Worm (Caenorhabditis elegans) whole organism, L4 larva: ENCODE data around the gene C52E4.12.

ENCODE experiments used
- T20F7.1 ChIP-seq: fragments of 200-800 bp; sonication (Bioruptor generic); optimal IDR thresholded peaks from 2 replicates; lab custom pipeline; 2018; ENCODE audit warnings: mild to moderate bottlenecking, missing genetic modification characterization, missing compliant biosample characterization
- T26A8.4 ChIP-seq: fragments of 200-800 bp; sonication (Bioruptor generic); IDR thresholded peaks from 2 replicates; pipeline ENCODE4 v1.3.6; 2022; ENCODE audit warnings: missing genetic modification characterization, missing compliant biosample characterization
- Y75B8A.6 ChIP-seq: fragments of 200-800 bp; sonication (Bioruptor generic); IDR thresholded peaks from 2 replicates; pipeline ENCODE4 v1.3.6; 2022; ENCODE audit warnings: missing genetic modification reagents, missing genetic modification characterization, missing compliant biosample characterization
- ZK546.5 ChIP-seq, 2 experiments: sonication (generic microtip); optimal IDR thresholded peaks; 2 replicates each; lab custom pipeline; 2017; ENCODE audit warnings: missing biosample characterization in 2 of 2, missing genetic modification characterization in 2 of 2
- aha-1 ChIP-seq: fragments of 150-350 bp; peaks from one replicate; lab custom pipeline; 2014; ENCODE audit warnings: missing biosample characterization, missing genetic modification characterization
- attf-4 ChIP-seq: sonication (generic microtip); optimal IDR thresholded peaks from 3 replicates; lab custom pipeline; 2017; ENCODE audit warnings: missing biosample characterization, missing genetic modification characterization
- ceh-20 ChIP-seq: fragments of 200-800 bp; sonication (Bioruptor generic); IDR thresholded peaks from 2 replicates; pipeline ENCODE4 v1.3.6; 2022; ENCODE audit warnings: missing genetic modification reagents, missing genetic modification characterization, missing compliant biosample characterization
- ceh-28 ChIP-seq: fragments of 150-350 bp; optimal IDR thresholded peaks from 2 replicates; lab custom pipeline; 2014; ENCODE audit warnings: missing biosample characterization, missing genetic modification reagents, missing genetic modification characterization
- ceh-32 ChIP-seq: sonication (generic microtip); optimal IDR thresholded peaks from 2 replicates; lab custom pipeline; 2016; ENCODE audit warnings: mild to moderate bottlenecking, missing genetic modification characterization, missing compliant biosample characterization; ENCODE audit not compliant: poor library complexity
- cey-2 ChIP-seq: sonication (generic microtip); optimal IDR thresholded peaks from 3 replicates; lab custom pipeline; 2017; ENCODE audit warnings: missing genetic modification characterization, mild to moderate bottlenecking, missing compliant biosample characterization, antibody characterized with exemption, borderline replicate concordance; ENCODE audit not compliant: insufficient read depth
- ctbp-1 ChIP-seq: fragments of 200-800 bp; sonication (Bioruptor generic); IDR thresholded peaks from 2 replicates; pipeline ENCODE4 v1.3.6; 2022; ENCODE audit warnings: missing genetic modification reagents, missing genetic modification characterization, missing compliant biosample characterization
- daf-16 ChIP-seq, 3 experiments: sonication (generic microtip); optimal IDR thresholded peaks; 2 replicates each; lab custom pipeline; 2016 to 2017; ENCODE audit warnings: missing genetic modification characterization in 3 of 3, missing genetic modification reagents in 3 of 3, mild to moderate bottlenecking in 2 of 3, missing compliant biosample characterization in 2 of 3, missing biosample characterization in 1 of 3, moderate library complexity in 1 of 3
- daf-19 ChIP-seq: fragments of 200-800 bp; sonication (Bioruptor generic); conservative IDR thresholded peaks from 2 replicates; pipeline ENCODE4 v1.3.6; 2022; ENCODE audit warnings: missing genetic modification characterization, missing compliant biosample characterization
- daf-8 ChIP-seq: fragments of 200-800 bp; sonication (Bioruptor generic); IDR thresholded peaks from 2 replicates; pipeline ENCODE4 v1.3.6; 2022; ENCODE audit warnings: missing genetic modification characterization, missing compliant biosample characterization
- dpl-1 ChIP-seq: fragments of 150-350 bp; optimal IDR thresholded peaks from 2 replicates; lab custom pipeline; 2014; ENCODE audit warnings: missing biosample characterization, missing genetic modification reagents, missing genetic modification characterization
- egl-27 ChIP-seq: sonication (generic microtip); optimal IDR thresholded peaks from 3 replicates; lab custom pipeline; 2017; ENCODE audit warnings: missing biosample characterization, missing genetic modification reagents, missing genetic modification characterization
- egl-43 ChIP-seq: fragments of 200-800 bp; sonication (Bioruptor generic); IDR thresholded peaks from 2 replicates; pipeline ENCODE4 v1.3.6; 2022; ENCODE audit warnings: missing genetic modification reagents, missing genetic modification characterization, missing compliant biosample characterization
- fkh-10 ChIP-seq: fragments of 150-350 bp; optimal IDR thresholded peaks from 2 replicates; lab custom pipeline; 2014; ENCODE audit warnings: missing biosample characterization, missing genetic modification reagents, missing genetic modification characterization
- gei-8 ChIP-seq: fragments of 200-800 bp; sonication (Bioruptor generic); optimal IDR thresholded peaks from 2 replicates; lab custom pipeline; 2018; ENCODE audit warnings: mild to moderate bottlenecking, missing genetic modification characterization, missing compliant biosample characterization
- hif-1 ChIP-seq, 2 experiments: sonication (generic microtip); optimal IDR thresholded peaks; 2 replicates each; lab custom pipeline; 2016 to 2017; ENCODE audit warnings: missing compliant biosample characterization in 2 of 2, missing genetic modification characterization in 2 of 2, missing genetic modification reagents in 2 of 2, missing genotype in 2 of 2, mild to moderate bottlenecking in 1 of 2
- hlh-11 ChIP-seq: fragments of 200-800 bp; sonication (Bioruptor generic); optimal IDR thresholded peaks from 2 replicates; lab custom pipeline; 2018; ENCODE audit warnings: mild to moderate bottlenecking, missing genetic modification characterization, missing compliant biosample characterization
- hmg-1.1 ChIP-seq: fragments of 200-800 bp; sonication (Bioruptor generic); IDR thresholded peaks from 2 replicates; pipeline ENCODE4 v1.3.6; 2022; ENCODE audit warnings: missing genetic modification reagents, missing genetic modification characterization, missing compliant biosample characterization
- lim-7 ChIP-seq: fragments of 200-800 bp; sonication (Bioruptor generic); IDR thresholded peaks from 2 replicates; pipeline ENCODE4 v1.3.6; 2022; ENCODE audit warnings: missing genetic modification characterization, missing compliant biosample characterization
- lin-13 ChIP-seq: fragments of 150-350 bp; optimal IDR thresholded peaks from 2 replicates; lab custom pipeline; 2014; ENCODE audit warnings: missing biosample characterization, missing genetic modification reagents, missing genetic modification characterization
- lin-29 ChIP-seq: fragments of 200-800 bp; sonication (Bioruptor generic); IDR thresholded peaks from 2 replicates; pipeline ENCODE4 v1.3.6; 2022; ENCODE audit warnings: missing genetic modification reagents, missing genetic modification characterization, missing compliant biosample characterization
- lin-38 ChIP-seq: fragments of 200-800 bp; sonication (Bioruptor generic); IDR thresholded peaks from 2 replicates; pipeline ENCODE4 v1.3.6; 2022; ENCODE audit warnings: missing genetic modification reagents, missing genetic modification characterization, missing compliant biosample characterization
- lir-3 ChIP-seq: sonication (generic microtip); optimal IDR thresholded peaks from 2 replicates; lab custom pipeline; 2016; ENCODE audit warnings: mild to moderate bottlenecking, missing genetic modification characterization, missing compliant biosample characterization
- mdl-1 ChIP-seq, 2 experiments: fragments of 150-350 bp in 1 of 2; sonication (generic microtip) in 1 of 2; optimal IDR thresholded peaks; 2 replicates each; lab custom pipeline; 2014 to 2017; ENCODE audit warnings: missing biosample characterization in 2 of 2, missing genetic modification characterization in 2 of 2
- mdt-29 ChIP-seq: fragments of 200-800 bp; sonication (Bioruptor generic); IDR thresholded peaks from 2 replicates; pipeline ENCODE4 v1.3.6; 2022; ENCODE audit warnings: missing genetic modification reagents, missing genetic modification characterization, missing compliant biosample characterization
- mes-2 ChIP-seq: sonication (generic microtip); optimal IDR thresholded peaks from 2 replicates; lab custom pipeline; 2016; ENCODE audit warnings: missing genotype, mild to moderate bottlenecking, missing genetic modification characterization, missing compliant biosample characterization; ENCODE audit not compliant: poor library complexity, severe bottlenecking
- nhr-10 ChIP-seq: fragments of 150-350 bp; optimal IDR thresholded peaks from 2 replicates; lab custom pipeline; 2014; ENCODE audit warnings: missing biosample characterization, missing genetic modification characterization
- nhr-102 ChIP-seq: sonication (generic microtip); optimal IDR thresholded peaks from 2 replicates; lab custom pipeline; 2016; ENCODE audit warnings: mild to moderate bottlenecking, missing genetic modification characterization, moderate library complexity, missing compliant biosample characterization
- nhr-11 ChIP-seq: fragments of 150-350 bp; optimal IDR thresholded peaks from 2 replicates; lab custom pipeline; 2014; ENCODE audit warnings: missing biosample characterization, missing genetic modification characterization
- nhr-25 ChIP-seq: sonication (generic microtip); optimal IDR thresholded peaks from 2 replicates; lab custom pipeline; 2017; ENCODE audit warnings: missing genetic modification characterization, mild to moderate bottlenecking, missing compliant biosample characterization, antibody characterized with exemption, moderate library complexity, borderline replicate concordance; ENCODE audit not compliant: insufficient read depth
- nhr-28 ChIP-seq: fragments of 150-350 bp; optimal IDR thresholded peaks from 2 replicates; lab custom pipeline; 2014; ENCODE audit warnings: missing biosample characterization, missing genetic modification characterization
- nhr-6 ChIP-seq: fragments of 150-350 bp; optimal IDR thresholded peaks from 2 replicates; lab custom pipeline; 2014; ENCODE audit warnings: missing biosample characterization, missing genetic modification characterization
- pha-4 ChIP-seq, 2 experiments: fragments of 150-350 bp in 1 of 2; fragments of 200-800 bp in 1 of 2; sonication (Bioruptor generic) in 1 of 2; IDR thresholded peaks in 1 of 2; optimal IDR thresholded peaks in 1 of 2; 2 replicates each; pipeline versions ENCODE4 v1.3.6 to Lab custom; 2014 to 2022; ENCODE audit warnings: missing genetic modification characterization in 2 of 2, missing genetic modification reagents in 2 of 2, missing biosample characterization in 1 of 2, missing compliant biosample characterization in 1 of 2
- php-3 ChIP-seq: fragments of 200-800 bp; sonication (Bioruptor generic); IDR thresholded peaks from 2 replicates; pipeline ENCODE4 v1.3.6; 2022; ENCODE audit warnings: missing genetic modification reagents, missing genetic modification characterization, missing compliant biosample characterization
- rbr-2 ChIP-seq: sonication (generic microtip); optimal IDR thresholded peaks from 2 replicates; lab custom pipeline; 2016; ENCODE audit warnings: missing genotype, missing genetic modification characterization, missing compliant biosample characterization
- unc-130 ChIP-seq: sonication (generic microtip); optimal IDR thresholded peaks from 2 replicates; lab custom pipeline; 2016; ENCODE audit warnings: missing genetic modification reagents, missing genetic modification characterization, missing compliant biosample characterization
- unc-62 ChIP-seq, 3 experiments: fragments of 150-350 bp in 1 of 3; sonication (generic microtip); optimal IDR thresholded peaks in 2 of 3; peaks in 1 of 3; 1 replicate in 1 of 3; 2 replicates in 2 of 3; lab custom pipeline; 2014 to 2017; ENCODE audit warnings: missing biosample characterization in 3 of 3, missing genetic modification characterization in 3 of 3, missing genetic modification reagents in 3 of 3, missing genotype in 1 of 3
- zag-1 ChIP-seq: fragments of 150-350 bp; optimal IDR thresholded peaks from 2 replicates; lab custom pipeline; 2014; ENCODE audit warnings: missing biosample characterization, missing genetic modification characterization
- zfp-2 ChIP-seq: sonication (generic microtip); optimal IDR thresholded peaks from 2 replicates; lab custom pipeline; 2016; ENCODE audit warnings: mild to moderate bottlenecking, missing genetic modification characterization, missing compliant biosample characterization
- ztf-7 ChIP-seq: fragments of 150-350 bp; optimal IDR thresholded peaks from 2 replicates; lab custom pipeline; 2014; ENCODE audit warnings: missing biosample characterization, missing genetic modification characterization

The C52E4.12 gene

ce11 chrV:12039755-12040154 is 43.8 kb downstream of the C52E4.12 start:
- TF ChIP-seq ceh-20 (GFP tag; lab: Robert Waterston, UW) (no peak), unc-62 (GFP tag; optimal IDR thresholded peaks at IDR 0.05 in 1 of 2; lab: Kevin White, UChicago) (peak in 1 of 2 experiments; percentile 90), unc-62 (tag; optimal IDR thresholded peaks at IDR 0.05; lab: Kevin White, UChicago) (no peak), hlh-11 (tag; lab: Kevin White, UChicago) (peak; percentile 19), hif-1 (tag; optimal IDR thresholded peaks at IDR 0.05; lab: Kevin White, UChicago) (no peak), pha-4 (GFP tag; IDR thresholded peaks at IDR 0.05; lab: Robert Waterston, UW) (no peak), pha-4 (tag; optimal IDR thresholded peaks at IDR 0.05; lab: Kevin White, UChicago) (peak; percentile 5), ceh-28 (tag; lab: Kevin White, UChicago) (no peak), nhr-6 (peak; percentile 63), nhr-25 (tag; lab: Kevin White, UChicago) (peak; percentile 59)
- TF ChIP-seq, all 104 proteins: peak for 5

ce11 chrV:12040823-12041606 is 45.1 kb downstream of the C52E4.12 start, which contains the start of the genes kup-1 and F10C2.4:
Gene kup-1 (minus strand): TSS chrV:12040873.
Gene F10C2.4 (plus strand): TSS chrV:12041556.
- no peak for TF ChIP-seq zag-1 (tag; lab: Kevin White, UChicago)
- no peak for TF ChIP-seq unc-130 (GFP tag; lab: Kevin White, UChicago)
- TF ChIP-seq lim-7: no peak
- TF ChIP-seq T26A8.4 (GFP tag; lab: Robert Waterston, UW): no peak
- no peak for TF ChIP-seq ceh-20 (GFP tag; lab: Robert Waterston, UW)
- no peak for TF ChIP-seq Y75B8A.6 (GFP tag; lab: Robert Waterston, UW)
- TF ChIP-seq php-3 (GFP tag; lab: Robert Waterston, UW): no peak
- TF ChIP-seq lin-38: peak; percentile 88
- TF ChIP-seq nhr-10 (tag; lab: Kevin White, UChicago): no peak
- no peak for TF ChIP-seq hif-1 (tag; optimal IDR thresholded peaks at IDR 0.05; lab: Kevin White, UChicago)
- TF ChIP-seq egl-27 (tag; lab: Kevin White, UChicago): no peak
- peak; percentile 91 for TF ChIP-seq dpl-1 (GFP tag; lab: Kevin White, UChicago)
- TF ChIP-seq lin-29 (GFP tag; lab: Robert Waterston, UW): no peak
- peak; percentile 16 for TF ChIP-seq nhr-11
- no peak for TF ChIP-seq ctbp-1 (GFP tag; lab: Robert Waterston, UW)
- TF ChIP-seq mes-2 (tag; lab: Kevin White, UChicago): peak; percentile 51
- TF ChIP-seq T20F7.1 (GFP tag; lab: Kevin White, UChicago): peak; percentile 60
- TF ChIP-seq rbr-2 (tag; lab: Kevin White, UChicago): peak; percentile 28
- no peak for TF ChIP-seq attf-4 (tag; lab: Kevin White, UChicago)
- TF ChIP-seq egl-43 (GFP tag; lab: Robert Waterston, UW): no peak
- peak; percentile 78 for TF ChIP-seq aha-1 (tag; lab: Kevin White, UChicago)
- TF ChIP-seq ceh-32 (tag; lab: Kevin White, UChicago): no peak
- TF ChIP-seq daf-19 (GFP tag; lab: Robert Waterston, UW): no peak
- TF ChIP-seq mdl-1 (tag; optimal IDR thresholded peaks at IDR 0.05; lab: Kevin White, UChicago): no peak
- no peak for TF ChIP-seq nhr-25 (tag; lab: Kevin White, UChicago)
- TF ChIP-seq fkh-10 (GFP tag; lab: Kevin White, UChicago): no peak
- TF ChIP-seq lir-3 (tag; lab: Kevin White, UChicago): no peak
- no peak for TF ChIP-seq ZK546.5 (tag; optimal IDR thresholded peaks at IDR 0.05; lab: Kevin White, UChicago)
- TF ChIP-seq mdt-29 (GFP tag; lab: Robert Waterston, UW): no peak
- TF ChIP-seq hmg-1.1: no peak
- no peak for TF ChIP-seq ceh-28 (tag; lab: Kevin White, UChicago)
- no peak for TF ChIP-seq lin-13 (GFP tag; lab: Kevin White, UChicago)
- no peak for TF ChIP-seq ztf-7 (tag; lab: Kevin White, UChicago)
- peak; percentile 88 for TF ChIP-seq nhr-6
- TF ChIP-seq gei-8 (GFP tag; lab: Kevin White, UChicago): no peak
- no peak for TF ChIP-seq cey-2 (tag; lab: Kevin White, UChicago)
- TF ChIP-seq unc-62 (GFP tag; optimal IDR thresholded peaks at IDR 0.05 in 1 of 2; lab: Kevin White, UChicago): no peak
- TF ChIP-seq unc-62 (tag; optimal IDR thresholded peaks at IDR 0.05; lab: Kevin White, UChicago): no peak
- no peak for TF ChIP-seq zfp-2
- no peak for TF ChIP-seq daf-8
- peak; percentile 23 for TF ChIP-seq nhr-28 (tag; lab: Kevin White, UChicago)
- no peak for TF ChIP-seq daf-16 (GFP tag; optimal IDR thresholded peaks at IDR 0.05; lab: Kevin White, UChicago)
- TF ChIP-seq daf-16 (tag; optimal IDR thresholded peaks at IDR 0.05; lab: Kevin White, UChicago): peak; percentile 17
- TF ChIP-seq nhr-102 (tag; lab: Kevin White, UChicago): no peak
